Fruit fly (Drosophila melanogaster): ENCODE measurements around the gene pnt.

dm6 chr3R:23356920-23357386, 11.0 kb upstream of the pnt start:
- TF ChIP-seq ttk (optimal IDR thresholded peaks at IDR 0.05) (no peak), Sin3A (optimal IDR thresholded peaks at IDR 0.05) (no peak), h (optimal IDR thresholded peaks at IDR 0.05) (no peak), psq (optimal IDR thresholded peaks at IDR 0.05) (no peak)

Measured in Kc167 (cell line).